Worm (Caenorhabditis elegans): ENCODE data around the gene skr-20.

Gene skr-20

ce11 chrX:13209026-13209425, 14.3 kb downstream of the skr-20 start:
- TF ChIP-seq ZK185.1 (tag; optimal IDR thresholded peaks at IDR 0.05; ENCODE audit: poor library complexity, severe bottlenecking) (no peak), sdz-38 (tag; optimal IDR thresholded peaks at IDR 0.05) (no peak), tlf-1 (GFP tag; optimal IDR thresholded peaks at IDR 0.05) (no peak), Y53G8AR.9 (GFP tag; conservative IDR thresholded peaks at IDR 0.05) (no peak), lin-40 (tag; optimal IDR thresholded peaks at IDR 0.05) (no peak)

DNA sequence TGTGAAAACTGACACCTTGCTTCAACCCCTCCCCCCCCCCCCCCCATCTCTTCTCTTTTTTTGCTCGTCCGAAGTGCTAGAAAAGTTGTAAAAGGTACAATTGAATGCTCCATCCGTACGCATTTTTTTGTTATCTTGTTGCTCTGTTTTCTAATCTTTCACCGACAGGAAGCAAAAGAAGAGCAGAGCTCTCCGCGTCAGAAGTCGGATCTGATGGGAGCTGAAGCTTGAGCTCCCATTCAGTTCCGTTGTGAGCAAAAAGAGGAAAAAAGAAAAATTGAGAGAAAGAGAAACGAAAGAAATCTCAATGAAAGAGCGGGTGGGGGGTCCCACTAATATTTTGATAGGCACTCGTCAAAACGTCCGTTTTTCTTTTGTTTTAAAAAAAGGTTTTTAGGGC, 16.4 kb downstream of the skr-20 start:
- TF ChIP-seq nhr-179 (tag; optimal IDR thresholded peaks at IDR 0.05) (no peak), sea-2 (GFP tag; IDR thresholded peaks at IDR 0.05) (no peak), attf-3 (GFP tag; conservative IDR thresholded peaks at IDR 0.05) (no peak), madf-8 (GFP tag; conservative IDR thresholded peaks at IDR 0.05) (no peak), lsy-27 (tag; optimal IDR thresholded peaks at IDR 0.05; ENCODE audit: borderline replicate concordance, insufficient read depth) (no peak), hmg-1.2 (GFP tag; IDR thresholded peaks at IDR 0.05) (no peak), lin-26 (GFP tag; IDR thresholded peaks at IDR 0.05) (no peak), F10E7.11 (tag; optimal IDR thresholded peaks at IDR 0.05) (no peak), egl-18 (GFP tag; IDR thresholded peaks at IDR 0.05) (no peak), F37B4.10 (GFP tag; IDR thresholded peaks at IDR 0.05) (no peak), chd-7 (tag; optimal IDR thresholded peaks at IDR 0.05) (no peak), Y67H2A.10 (GFP tag; conservative IDR thresholded peaks at IDR 0.05) (no peak), madf-3 (GFP tag; IDR thresholded peaks at IDR 0.05) (no peak), ztf-6 (GFP tag; IDR thresholded peaks at IDR 0.05) (no peak), rec-8 (tag; optimal IDR thresholded peaks at IDR 0.05) (no peak), ekl-4 (GFP tag; IDR thresholded peaks at IDR 0.05) (no peak), ceh-27 (GFP tag; optimal IDR thresholded peaks at IDR 0.05) (no peak), attf-6 (GFP tag; IDR thresholded peaks at IDR 0.05) (no peak), bed-2 (GFP tag; IDR thresholded peaks at IDR 0.05) (no peak), B0035.1 (tag; optimal IDR thresholded peaks at IDR 0.05) (no peak)

DNA sequence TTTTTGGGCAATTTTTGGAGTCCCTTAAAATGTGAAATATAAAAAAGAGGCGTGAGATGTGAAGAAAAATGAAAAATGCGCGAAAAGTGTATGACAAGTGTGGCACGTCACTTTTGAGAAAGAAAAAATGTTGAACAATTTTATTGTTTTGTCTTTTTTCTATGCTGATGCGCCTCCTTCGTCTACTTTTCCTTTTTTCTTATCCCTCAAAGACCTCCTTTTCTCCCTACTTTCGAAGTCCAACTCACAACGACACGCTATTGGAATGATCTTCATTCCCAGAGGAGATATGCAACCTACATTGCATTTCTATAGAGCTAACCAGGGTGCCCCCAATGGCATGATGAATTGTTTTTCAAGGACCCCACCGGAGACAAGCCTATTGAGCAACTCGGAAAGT, 17.3 kb downstream of the skr-20 start:
- TF ChIP-seq F10E7.11 (tag; optimal IDR thresholded peaks at IDR 0.05) (no peak), snpc-1.1 (tag; optimal IDR thresholded peaks at IDR 0.05; ENCODE audit: insufficient read depth) (no peak), B0261.1 (tag; optimal IDR thresholded peaks at IDR 0.05) (no peak), die-1 (tag; optimal IDR thresholded peaks at IDR 0.05) (no peak), nfya-2 (GFP tag; IDR thresholded peaks at IDR 0.05) (no peak), madf-6 (GFP tag; IDR thresholded peaks at IDR 0.05) (no peak), dox-1 (GFP tag; IDR thresholded peaks at IDR 0.05) (no peak), nhr-90 (tag; optimal IDR thresholded peaks at IDR 0.05) (no peak), egrh-3 (GFP tag; IDR thresholded peaks at IDR 0.05) (no peak), tbp1 (GFP tag; optimal IDR thresholded peaks at IDR 0.05) (no peak), ceh-100 (GFP tag; IDR thresholded peaks at IDR 0.05) (no peak), rec-8 (tag; optimal IDR thresholded peaks at IDR 0.05) (no peak), bed-2 (GFP tag; IDR thresholded peaks at IDR 0.05) (no peak), lir-1 (GFP tag; conservative IDR thresholded peaks at IDR 0.05) (no peak), Y53G8AR.9 (GFP tag; conservative IDR thresholded peaks at IDR 0.05) (no peak)

Measured in whole organism, young adult.